Fruit fly (Drosophila melanogaster) whole organism, wandering third instar larva: Measurements from ENCODE around the gene Nuak.

ENCODE experiments used
- Abd-B ChIP-seq: fragments of >200 bp; optimal IDR thresholded peaks from 2 replicates; lab custom pipeline; 2017; ENCODE audit warnings: missing biosample characterization, missing genetic modification characterization
- CG32264 ChIP-seq: fragments of 200-800 bp; sonication (Bioruptor generic); optimal IDR thresholded peaks from 2 replicates; lab custom pipeline; 2016; ENCODE audit warnings: missing biosample characterization, missing genetic modification characterization
- CG9705 ChIP-seq: fragments of 200-800 bp; sonication (Bioruptor generic); optimal IDR thresholded peaks from 2 replicates; lab custom pipeline; 2018; ENCODE audit warnings: missing biosample characterization, mild to moderate bottlenecking, missing genetic modification characterization
- CrebA ChIP-seq: fragments of 200-800 bp; sonication (Bioruptor generic); optimal IDR thresholded peaks from 2 replicates; lab custom pipeline; 2016; ENCODE audit warnings: missing biosample characterization, mild to moderate bottlenecking, missing genetic modification characterization, borderline replicate concordance
- Dfd ChIP-seq: fragments of >200 bp; optimal IDR thresholded peaks from 2 replicates; lab custom pipeline; 2017; ENCODE audit warnings: missing biosample characterization, missing genetic modification characterization
- Dif ChIP-seq: fragments of 200-275, 200-300 bp; sonication (Bioruptor generic); optimal IDR thresholded peaks from 2 replicates; lab custom pipeline; 2018; ENCODE audit warnings: missing biosample characterization, missing genetic modification characterization; ENCODE audit not compliant: partially characterized antibody
- GATAd ChIP-seq: sonication (Bioruptor generic); optimal IDR thresholded peaks from 2 replicates; lab custom pipeline; 2016; ENCODE audit warnings: missing biosample characterization, missing genetic modification characterization
- HLH106 ChIP-seq: fragments of 200-800 bp; optimal IDR thresholded peaks from 3 replicates; lab custom pipeline; 2019; ENCODE audit warnings: missing biosample characterization, mild to moderate bottlenecking, missing genetic modification characterization, moderate library complexity
- Hnf4 ChIP-seq: fragments of 200-800 bp; sonication (Bioruptor generic); optimal IDR thresholded peaks from 2 replicates; lab custom pipeline; 2016; ENCODE audit warnings: missing biosample characterization, mild to moderate bottlenecking, missing genetic modification characterization
- Hr78 ChIP-seq: fragments of >200 bp; optimal IDR thresholded peaks from 2 replicates; lab custom pipeline; 2017; ENCODE audit warnings: missing biosample characterization, missing genetic modification characterization
- Hr83 ChIP-seq: fragments of 200-300 bp; sonication (Bioruptor generic); optimal IDR thresholded peaks from 2 replicates; lab custom pipeline; 2016; ENCODE audit warnings: missing biosample characterization, mild to moderate bottlenecking, missing genetic modification characterization, moderate library complexity; ENCODE audit not compliant: poor library complexity, severe bottlenecking
- Jra ChIP-seq: sonication (Bioruptor generic); optimal IDR thresholded peaks from 2 replicates; lab custom pipeline; 2016; ENCODE audit warnings: missing biosample characterization, missing genetic modification characterization
- Mio ChIP-seq: sonication (Bioruptor generic); optimal IDR thresholded peaks from 2 replicates; lab custom pipeline; 2016; ENCODE audit warnings: missing biosample characterization, missing genetic modification characterization
- Myc ChIP-seq: fragments of >200 bp; optimal IDR thresholded peaks from 2 replicates; lab custom pipeline; 2017
- N ChIP-seq: fragments of >200 bp; optimal IDR thresholded peaks from 2 replicates; lab custom pipeline; 2018; ENCODE audit warnings: missing biosample characterization, missing external identifiers, missing genetic modification characterization
- OdsH ChIP-seq: fragments of 200-800 bp; sonication (Bioruptor generic); optimal IDR thresholded peaks from 2 replicates; lab custom pipeline; 2016; ENCODE audit warnings: missing biosample characterization, mild to moderate bottlenecking, missing genetic modification characterization
- Rel ChIP-seq, 2 experiments: fragments of 200-800 bp; sonication (Bioruptor generic) in 1 of 2; optimal IDR thresholded peaks; 2 replicates in 1 of 2; 3 replicates in 1 of 2; lab custom pipeline; 2016 to 2019; ENCODE audit warnings: mild to moderate bottlenecking in 2 of 2, missing biosample characterization in 2 of 2, missing genetic modification characterization in 2 of 2, moderate library complexity in 1 of 2
- Sp1 ChIP-seq: fragments of 200-800 bp; sonication (Bioruptor generic); optimal IDR thresholded peaks from 3 replicates; lab custom pipeline; 2019; ENCODE audit warnings: missing biosample characterization, mild to moderate bottlenecking, missing genetic modification characterization, moderate library complexity
- Vsx2 ChIP-seq: fragments of 200-300, 225-300 bp; sonication (Bioruptor generic); optimal IDR thresholded peaks from 2 replicates; lab custom pipeline; 2018; ENCODE audit warnings: missing biosample characterization, missing genetic modification characterization; ENCODE audit not compliant: partially characterized antibody
- brk ChIP-seq: fragments of 200-800 bp; sonication (Bioruptor generic); optimal IDR thresholded peaks from 2 replicates; lab custom pipeline; 2016; ENCODE audit warnings: missing biosample characterization, mild to moderate bottlenecking, missing genetic modification characterization
- dl ChIP-seq, 2 experiments: fragments of 175-275, 200-275 bp in 1 of 2; fragments of 200-275 bp in 1 of 2; sonication (Bioruptor generic); optimal IDR thresholded peaks; lab custom pipeline; 2018; ENCODE audit warnings: mild to moderate bottlenecking in 2 of 2, missing biosample characterization in 2 of 2, missing genetic modification characterization in 2 of 2, moderate library complexity in 2 of 2; ENCODE audit not compliant: partially characterized antibody in 2 of 2, insufficient read depth in 1 of 2
- dmrt93B ChIP-seq: fragments of 200-800 bp; sonication (Bioruptor generic); optimal IDR thresholded peaks from 2 replicates; lab custom pipeline; 2018; ENCODE audit warnings: missing biosample characterization, mild to moderate bottlenecking, missing genetic modification characterization
- ey ChIP-seq: fragments of 200-800 bp; sonication (Bioruptor generic); optimal IDR thresholded peaks from 2 replicates; lab custom pipeline; 2016; ENCODE audit warnings: missing biosample characterization, missing genetic modification characterization
- foxo ChIP-seq, 2 experiments: fragments of 200-800 bp; sonication (Bioruptor generic); optimal IDR thresholded peaks; 2 replicates in 1 of 2; 3 replicates in 1 of 2; lab custom pipeline; 2016 to 2017; ENCODE audit warnings: missing biosample characterization in 2 of 2, missing genetic modification characterization in 2 of 2
- h ChIP-seq: fragments of 200-800 bp; sonication (Bioruptor generic); optimal IDR thresholded peaks from 3 replicates; lab custom pipeline; 2016; ENCODE audit warnings: missing biosample characterization, mild to moderate bottlenecking, missing genetic modification characterization
- pan ChIP-seq: fragments of >200 bp; optimal IDR thresholded peaks from 2 replicates; lab custom pipeline; 2017
- psq ChIP-seq: fragments of 200-800 bp; sonication (Bioruptor generic); optimal IDR thresholded peaks from 3 replicates; lab custom pipeline; 2017; ENCODE audit warnings: missing biosample characterization, mild to moderate bottlenecking, missing genetic modification characterization, moderate library complexity
- rgr ChIP-seq: fragments of 200-800 bp; sonication (Bioruptor generic); optimal IDR thresholded peaks from 3 replicates; lab custom pipeline; 2016; ENCODE audit warnings: missing biosample characterization, mild to moderate bottlenecking, missing genetic modification characterization
- sage ChIP-seq: fragments of 200-800 bp; sonication (Bioruptor generic); optimal IDR thresholded peaks from 2 replicates; lab custom pipeline; 2016; ENCODE audit warnings: missing biosample characterization, mild to moderate bottlenecking, missing genetic modification characterization
- tai ChIP-seq: sonication (Bioruptor generic); optimal IDR thresholded peaks from 2 replicates; lab custom pipeline; 2016; ENCODE audit warnings: missing biosample characterization, missing genetic modification characterization
- usp ChIP-seq: fragments of >200 bp; optimal IDR thresholded peaks from 2 replicates; lab custom pipeline; 2017; ENCODE audit warnings: missing biosample characterization, missing genetic modification characterization

The Nuak gene

dm6 chr3R:10224594-10224993 lies 39.5 kb upstream of the Nuak start, which contains the start of the genes CG12817 and CG34107:
CG12817 (minus strand) TSS chr3R:10224725.
CG34107 (plus strand) TSS chr3R:10224909.
- no peak for TF ChIP-seq Vsx2
- TF ChIP-seq h (GFP tag; lab: Kevin White, UChicago): no peak
- TF ChIP-seq Dif (GFP tag; lab: Kevin White, UChicago): no peak
- no peak for TF ChIP-seq dmrt93B (GFP tag; lab: Kevin White, UChicago)
- no peak for TF ChIP-seq CG9705
- no peak for TF ChIP-seq Dfd
- TF ChIP-seq ey (GFP tag; lab: Kevin White, UChicago): no peak
- no peak for TF ChIP-seq psq (GFP tag; lab: Kevin White, UChicago)
- no peak for TF ChIP-seq dl (GFP tag; optimal IDR thresholded peaks at IDR 0.05; lab: Kevin White, UChicago; ENCODE audit: insufficient read depth in 1 of 2, partially characterized antibody in 2 of 2)
- no peak for TF ChIP-seq Rel (GFP tag; optimal IDR thresholded peaks at IDR 0.05; lab: Kevin White, UChicago)
- TF ChIP-seq Rel (tag; optimal IDR thresholded peaks at IDR 0.05; lab: Kevin White, UChicago): no peak
- no peak for TF ChIP-seq HLH106 (tag; lab: Kevin White, UChicago)
- no peak for TF ChIP-seq Hr78 (GFP tag; lab: Kevin White, UChicago)
- no peak for TF ChIP-seq tai
- TF ChIP-seq Mio (GFP tag; lab: Kevin White, UChicago): no peak
- no peak for TF ChIP-seq OdsH (GFP tag; lab: Kevin White, UChicago)
- no peak for TF ChIP-seq Sp1
- TF ChIP-seq rgr (GFP tag; lab: Kevin White, UChicago): no peak
- no peak for TF ChIP-seq Hr83

dm6 chr3R:10225390-10225789 lies 38.7 kb upstream of the Nuak start, which contains the start of gene CG42795:
CG42795 (plus strand) TSS chr3R:10225690.
- TF ChIP-seq Dfd (no peak), Dif (GFP tag; lab: Kevin White, UChicago) (no peak), Jra (GFP tag; lab: Kevin White, UChicago) (no peak), usp (GFP tag; lab: Kevin White, UChicago) (no peak), rgr (GFP tag; lab: Kevin White, UChicago) (no peak), dmrt93B (GFP tag; lab: Kevin White, UChicago) (no peak), pan (lab: Kevin White, UChicago) (no peak), sage (GFP tag; lab: Kevin White, UChicago) (no peak), Hnf4 (no peak), dl (GFP tag; optimal IDR thresholded peaks at IDR 0.05; lab: Kevin White, UChicago; ENCODE audit: insufficient read depth in 1 of 2, partially characterized antibody in 2 of 2) (no peak), Vsx2 (no peak), brk (GFP tag; lab: Kevin White, UChicago) (no peak)
- TF ChIP-seq, all 38 proteins: peak for 0

DNA sequence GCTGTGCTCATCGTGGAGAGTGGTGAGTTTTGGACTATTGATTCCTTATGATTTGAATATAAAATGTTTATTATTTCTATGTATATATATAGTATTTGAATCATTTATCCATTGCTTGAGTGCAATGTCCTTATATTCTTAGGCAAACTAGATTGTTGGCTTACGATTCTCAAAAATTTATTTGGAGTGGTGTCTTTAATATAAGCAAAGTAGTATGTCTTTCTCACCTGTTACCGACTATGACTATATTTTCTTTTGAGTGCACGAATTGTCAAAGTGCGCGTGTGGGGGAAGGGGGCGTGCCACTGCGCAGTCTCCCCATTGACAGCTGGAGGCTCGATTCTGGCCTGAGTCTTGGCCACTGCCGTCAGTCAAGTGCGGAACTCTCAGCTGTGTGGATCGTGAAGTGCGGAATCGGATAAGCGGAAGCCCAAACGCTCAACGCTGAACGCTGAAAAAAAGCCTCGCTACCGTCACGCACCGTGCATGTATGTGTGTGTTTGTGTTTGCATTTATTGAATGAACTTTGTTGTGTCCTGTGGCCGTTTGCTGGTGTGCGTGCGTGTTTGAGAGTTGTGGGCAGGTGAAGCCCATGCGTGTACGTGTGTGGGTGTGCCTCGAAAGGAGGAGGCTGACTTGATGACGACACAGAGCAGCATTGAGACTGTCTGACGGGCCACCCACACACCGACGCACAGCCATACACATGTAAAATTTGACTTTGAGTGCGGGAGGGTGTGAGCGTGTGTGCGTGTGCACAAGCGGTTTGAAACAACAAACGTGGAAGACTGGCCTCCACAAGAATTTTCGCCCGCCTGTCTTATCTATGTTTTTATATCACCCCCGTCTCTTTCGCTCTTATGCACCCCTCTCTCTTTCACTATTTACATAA lies 37.7 kb upstream of the Nuak start:
- TF ChIP-seq Dfd: no peak
- no peak for TF ChIP-seq tai
- TF ChIP-seq N (GFP tag; lab: Kevin White, UChicago): no peak
- no peak for TF ChIP-seq GATAd
- TF ChIP-seq OdsH (GFP tag; lab: Kevin White, UChicago): no peak
- TF ChIP-seq h (GFP tag; lab: Kevin White, UChicago): no peak
- TF ChIP-seq Abd-B (GFP tag; lab: Kevin White, UChicago): no peak

dm6 chr3R:10227990-10228389 lies 36.1 kb upstream of the Nuak start:
- TF ChIP-seq HLH106 (tag; lab: Kevin White, UChicago): no peak
- no peak for TF ChIP-seq dmrt93B (GFP tag; lab: Kevin White, UChicago)
- no peak for TF ChIP-seq pan (lab: Kevin White, UChicago)
- TF ChIP-seq Hnf4: no peak
- no peak for TF ChIP-seq Mio (GFP tag; lab: Kevin White, UChicago)
- no peak for TF ChIP-seq CrebA (GFP tag; lab: Kevin White, UChicago)
- no peak for TF ChIP-seq sage (GFP tag; lab: Kevin White, UChicago)
- no peak for TF ChIP-seq Jra (GFP tag; lab: Kevin White, UChicago)
- no peak for TF ChIP-seq Hr78 (GFP tag; lab: Kevin White, UChicago)
- TF ChIP-seq Vsx2: no peak
- no peak for TF ChIP-seq foxo (GFP tag; optimal IDR thresholded peaks at IDR 0.05; lab: Kevin White, UChicago)
- TF ChIP-seq GATAd: no peak
- TF ChIP-seq psq (GFP tag; lab: Kevin White, UChicago): no peak
- TF ChIP-seq CG32264 (GFP tag; lab: Kevin White, UChicago): no peak
- TF ChIP-seq Myc (lab: Kevin White, UChicago): no peak
- no peak for TF ChIP-seq Dif (GFP tag; lab: Kevin White, UChicago)
- TF ChIP-seq, all 38 proteins: peak for 0
